Worm (Caenorhabditis elegans): Measurements from ENCODE around the gene acs-2.

- no peak for TF ChIP-seq unc-62 (GFP tag; optimal IDR thresholded peaks at IDR 0.05)
- no peak for TF ChIP-seq sdz-38 (tag; optimal IDR thresholded peaks at IDR 0.05)
- no peak for TF ChIP-seq tbp1 (GFP tag; optimal IDR thresholded peaks at IDR 0.05)
- TF ChIP-seq F23B12.7 (tag; optimal IDR thresholded peaks at IDR 0.05; ENCODE audit: insufficient read depth) = no peak
- no peak for TF ChIP-seq him-1 (tag; optimal IDR thresholded peaks at IDR 0.05)
- no peak for TF ChIP-seq snpc-4 (GFP tag; optimal IDR thresholded peaks at IDR 0.05)
- no peak for TF ChIP-seq snpc-4 (tag; optimal IDR thresholded peaks at IDR 0.05)
Observed at ce11 chrV:15519845-15520244, 47.3 kb upstream of the acs-2 start.
